Worm (Caenorhabditis elegans) whole organism, L4/young adult: Measurements from ENCODE around the gene Y39B6A.10.

Experiments used
- W03F9.2 ChIP-seq: fragments of 150-350 bp; optimal IDR thresholded peaks from 2 replicates; lab custom pipeline; 2014; ENCODE audit warnings: missing biosample characterization, missing genetic modification characterization
- dao-5 ChIP-seq: sonication (generic microtip); optimal IDR thresholded peaks from 2 replicates; lab custom pipeline; 2016; ENCODE audit warnings: missing genotype, missing genetic modification characterization, moderate library complexity, missing compliant biosample characterization
- him-1 ChIP-seq: sonication (generic microtip); optimal IDR thresholded peaks from 2 replicates; lab custom pipeline; 2016; ENCODE audit warnings: missing genotype, missing genetic modification reagents, missing genetic modification characterization, missing compliant biosample characterization

DNA sequence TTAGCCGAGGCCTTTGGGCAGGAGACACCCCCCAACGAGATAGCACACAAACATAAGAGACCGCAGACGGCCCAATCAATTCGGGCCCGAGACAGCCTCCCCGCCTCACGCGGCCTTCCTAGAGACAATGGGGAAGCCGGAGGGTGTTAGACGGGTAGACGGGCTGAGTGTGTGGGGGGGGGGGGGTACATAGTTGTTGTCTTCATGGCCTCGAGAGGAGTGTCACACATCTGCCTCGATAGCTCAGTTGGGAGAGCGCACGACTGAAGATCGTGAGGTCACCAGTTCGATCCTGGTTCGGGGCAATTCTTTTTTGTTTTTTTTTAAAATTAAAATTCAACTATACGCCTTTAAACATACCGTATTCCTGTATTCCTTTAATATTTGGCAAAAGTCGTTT lies 7.6 kb downstream of the Y39B6A.10 start:
- TF ChIP-seq W03F9.2 (tag; lab: Kevin White, UChicago) (no peak), dao-5 (tag; lab: Kevin White, UChicago) (peak; percentile 50), him-1 (peak; percentile 49)
